Fruit fly (Drosophila melanogaster) whole organism, embryonic: ENCODE measurements around the gene CG14439.
A peak's percentile ranks its signal among the peaks of the same experiment; 100 is the strongest.

Experiments used
- B-H2 ChIP-seq: fragments of 200-800 bp; sonication (Bioruptor generic); optimal IDR thresholded peaks from 2 replicates; lab custom pipeline; 2018; ENCODE audit warnings: missing biosample characterization, mild to moderate bottlenecking, missing genetic modification characterization
- CG10267 ChIP-seq: fragments of 200-800 bp; sonication (Bioruptor generic); optimal IDR thresholded peaks from 2 replicates; lab custom pipeline; 2018; ENCODE audit warnings: missing biosample characterization, mild to moderate bottlenecking, missing genetic modification characterization, moderate library complexity
- CG10654 ChIP-seq: fragments of 200-800 bp; sonication (Bioruptor generic); optimal IDR thresholded peaks from 2 replicates; lab custom pipeline; 2016; ENCODE audit warnings: missing biosample characterization, missing genetic modification characterization
- CG11456 ChIP-seq: fragments of 200-800 bp; sonication (Bioruptor generic); IDR thresholded peaks from 3 replicates; pipeline ENCODE4 v1.3.6; 2022; ENCODE audit warnings: missing biosample characterization, missing genetic modification characterization
- CG12071 ChIP-seq: fragments of 200-800 bp; sonication (Bioruptor generic); optimal IDR thresholded peaks from 3 replicates; lab custom pipeline; 2018; ENCODE audit warnings: missing biosample characterization, mild to moderate bottlenecking, missing genetic modification characterization
- CG12219 ChIP-seq: fragments of 200-800 bp; sonication (Bioruptor generic); optimal IDR thresholded peaks from 3 replicates; lab custom pipeline; 2018; ENCODE audit warnings: missing biosample characterization, mild to moderate bottlenecking, missing genetic modification characterization
- CG1233 ChIP-seq: fragments of 200-800 bp; sonication (Bioruptor generic); optimal IDR thresholded peaks from 4 replicates; lab custom pipeline; 2018; ENCODE audit warnings: missing biosample characterization, mild to moderate bottlenecking, missing genetic modification characterization
- CG15269 ChIP-seq: fragments of 200-800 bp; sonication (Bioruptor generic); optimal IDR thresholded peaks from 2 replicates; lab custom pipeline; 2018; ENCODE audit warnings: missing biosample characterization, mild to moderate bottlenecking, missing genetic modification characterization, moderate library complexity
- CG17385 ChIP-seq: fragments of 200-800 bp; sonication (Bioruptor generic); optimal IDR thresholded peaks from 3 replicates; lab custom pipeline; 2018; ENCODE audit warnings: missing biosample characterization, mild to moderate bottlenecking, missing genetic modification characterization
- CG17612 ChIP-seq: fragments of 200-800 bp; sonication (Bioruptor generic); IDR thresholded peaks from 2 replicates; pipeline ENCODE4 v1.3.6; 2022; ENCODE audit warnings: missing biosample characterization, missing genetic modification characterization
- CG17802 ChIP-seq: fragments of 200-800 bp; sonication (Bioruptor generic); optimal IDR thresholded peaks from 2 replicates; lab custom pipeline; 2018; ENCODE audit warnings: missing biosample characterization, mild to moderate bottlenecking, missing genetic modification characterization, moderate library complexity
- CG1792 ChIP-seq: fragments of 200-800 bp; sonication (Bioruptor generic); optimal IDR thresholded peaks from 2 replicates; lab custom pipeline; 2016; ENCODE audit warnings: missing biosample characterization, missing genetic modification characterization
- CG2116 ChIP-seq: fragments of 200-800 bp; sonication (Bioruptor generic); optimal IDR thresholded peaks from 3 replicates; lab custom pipeline; 2018; ENCODE audit warnings: missing biosample characterization, mild to moderate bottlenecking, missing genetic modification characterization
- CG2678 ChIP-seq: fragments of 200-800 bp; sonication (Bioruptor generic); optimal IDR thresholded peaks from 3 replicates; lab custom pipeline; 2019; ENCODE audit warnings: missing biosample characterization, mild to moderate bottlenecking, missing genetic modification characterization, moderate library complexity
- CG32532 ChIP-seq: fragments of 200-800 bp; sonication (Bioruptor generic); IDR thresholded peaks from 2 replicates; pipeline ENCODE4 v1.3.6; 2022; ENCODE audit warnings: missing biosample characterization, missing genetic modification characterization
- CG33557 ChIP-seq: fragments of 200-800 bp; sonication (Bioruptor generic); optimal IDR thresholded peaks from 2 replicates; lab custom pipeline; 2019; ENCODE audit warnings: missing biosample characterization, mild to moderate bottlenecking, missing genetic modification characterization, moderate library complexity
- CG34224 ChIP-seq: fragments of 200-800 bp; sonication (Bioruptor generic); IDR thresholded peaks from 3 replicates; pipeline ENCODE4 v1.3.6; 2022; ENCODE audit warnings: missing biosample characterization, missing genetic modification characterization; ENCODE audit not compliant: partially characterized antibody
- CG34422 ChIP-seq: fragments of 200-800 bp; sonication (Bioruptor generic); IDR thresholded peaks from 3 replicates; pipeline ENCODE4 v1.3.6; 2022; ENCODE audit warnings: missing biosample characterization, missing genetic modification characterization
- CG4854 ChIP-seq: fragments of 200-800 bp; sonication (Bioruptor generic); optimal IDR thresholded peaks from 2 replicates; lab custom pipeline; 2016; ENCODE audit warnings: missing biosample characterization, missing genetic modification characterization, inconsistent platforms
- CG8290 ChIP-seq, 3 experiments: fragments of 200-800 bp; sonication (Bioruptor generic); optimal IDR thresholded peaks; 2 replicates each; lab custom pipeline; 2016 to 2019; ENCODE audit warnings: missing biosample characterization in 3 of 3, missing genetic modification characterization in 3 of 3, mild to moderate bottlenecking in 2 of 3, moderate library complexity in 1 of 3
- Fer2 ChIP-seq: fragments of 200-800 bp; sonication (Bioruptor generic); optimal IDR thresholded peaks from 2 replicates; lab custom pipeline; 2018; ENCODE audit warnings: missing biosample characterization, mild to moderate bottlenecking, missing genetic modification characterization, moderate library complexity
- H15 ChIP-seq: fragments of 200-800 bp; sonication (Bioruptor generic); IDR thresholded peaks from 3 replicates; pipeline ENCODE4 v1.3.6; 2022; ENCODE audit warnings: missing biosample characterization, missing genetic modification characterization
- Hsf ChIP-seq: fragments of 200-800 bp; sonication (Bioruptor generic); optimal IDR thresholded peaks from 3 replicates; lab custom pipeline; 2016; ENCODE audit warnings: missing biosample characterization, missing genetic modification characterization
- Kr ChIP-seq: fragments of 200-800 bp; sonication (Bioruptor generic); optimal IDR thresholded peaks from 2 replicates; lab custom pipeline; 2017; ENCODE audit warnings: missing biosample characterization, mild to moderate bottlenecking, missing genetic modification characterization
- NfI ChIP-seq: fragments of 200-800 bp; sonication (Bioruptor generic); optimal IDR thresholded peaks from 3 replicates; lab custom pipeline; 2018; ENCODE audit warnings: missing biosample characterization, mild to moderate bottlenecking, missing genetic modification characterization, moderate library complexity
- Poxn ChIP-seq: fragments of 200-800 bp; sonication (Bioruptor generic); IDR thresholded peaks from 2 replicates; pipeline ENCODE4 v1.3.6; 2022; ENCODE audit warnings: missing biosample characterization, missing genetic modification characterization
- Sox100B ChIP-seq: fragments of 200-800 bp; sonication (Bioruptor generic); optimal IDR thresholded peaks from 3 replicates; lab custom pipeline; 2018; ENCODE audit warnings: missing biosample characterization, mild to moderate bottlenecking, missing genetic modification characterization
- Sry-δ ChIP-seq: fragments of 200-800 bp; sonication (Bioruptor generic); optimal IDR thresholded peaks from 2 replicates; lab custom pipeline; 2016; ENCODE audit warnings: missing biosample characterization, missing genetic modification characterization
- Stat92E ChIP-seq, 3 experiments: fragments of >200 bp in 2 of 3; fragments of 200-800 bp in 1 of 3; sonication (Bioruptor generic) in 1 of 3; optimal IDR thresholded peaks; 2 replicates each; lab custom pipeline; 2017 to 2019; ENCODE audit warnings: missing biosample characterization in 3 of 3, missing genetic modification characterization in 3 of 3, mild to moderate bottlenecking in 1 of 3, moderate library complexity in 1 of 3
- ara ChIP-seq: fragments of 200-800 bp; sonication (Bioruptor generic); IDR thresholded peaks from 2 replicates; pipeline ENCODE4 v1.3.6; 2022; ENCODE audit warnings: missing biosample characterization, missing genetic modification characterization
- chinmo ChIP-seq: fragments of 200-800 bp; sonication (Bioruptor generic); IDR thresholded peaks from 4 replicates; pipeline ENCODE4 v1.3.6; 2022; ENCODE audit warnings: missing biosample characterization, missing genetic modification characterization; ENCODE audit not compliant: partially characterized antibody
- en ChIP-seq: fragments of 200-800 bp; sonication (Bioruptor generic); optimal IDR thresholded peaks from 2 replicates; lab custom pipeline; 2016; ENCODE audit warnings: missing biosample characterization, missing genetic modification characterization
- ewg ChIP-seq: fragments of 200-800 bp; sonication (Bioruptor generic); optimal IDR thresholded peaks from 3 replicates; lab custom pipeline; 2017; ENCODE audit warnings: mild to moderate bottlenecking, missing biosample characterization, missing genetic modification reagents, missing genetic modification characterization
- fd3F ChIP-seq: fragments of 200-800 bp; sonication (Bioruptor generic); optimal IDR thresholded peaks from 2 replicates; lab custom pipeline; 2018; ENCODE audit warnings: missing biosample characterization, mild to moderate bottlenecking, missing genetic modification characterization, moderate library complexity
- fd64A ChIP-seq: fragments of 200-800 bp; sonication (Bioruptor generic); optimal IDR thresholded peaks from 3 replicates; lab custom pipeline; 2018; ENCODE audit warnings: missing biosample characterization, mild to moderate bottlenecking, missing genetic modification characterization
- gfzf ChIP-seq: fragments of 200-800 bp; sonication (Bioruptor generic); optimal IDR thresholded peaks from 2 replicates; lab custom pipeline; 2016; ENCODE audit warnings: missing biosample characterization, mild to moderate bottlenecking, missing genetic modification characterization, moderate library complexity
- mirr ChIP-seq: fragments of 200-800 bp; sonication (Bioruptor generic); optimal IDR thresholded peaks from 3 replicates; lab custom pipeline; 2018; ENCODE audit warnings: missing biosample characterization, mild to moderate bottlenecking, missing genetic modification characterization
- nerfin-1 ChIP-seq: fragments of 200-800 bp; sonication (Bioruptor generic); optimal IDR thresholded peaks from 3 replicates; lab custom pipeline; 2019; ENCODE audit warnings: missing biosample characterization, mild to moderate bottlenecking, missing genetic modification characterization, moderate library complexity
- oc ChIP-seq: fragments of 200-800 bp; sonication (Bioruptor generic); optimal IDR thresholded peaks from 2 replicates; lab custom pipeline; 2018; ENCODE audit warnings: missing biosample characterization, mild to moderate bottlenecking, missing genetic modification characterization, moderate library complexity
- pb ChIP-seq: fragments of 200-800 bp; sonication (Bioruptor generic); optimal IDR thresholded peaks from 3 replicates; lab custom pipeline; 2016; ENCODE audit warnings: missing biosample characterization, missing genetic modification characterization
- sc ChIP-seq, 3 experiments: fragments of >200 bp in 2 of 3; fragments of 200-800 bp in 1 of 3; sonication (Bioruptor generic) in 1 of 3; optimal IDR thresholded peaks; 2 replicates in 2 of 3; 3 replicates in 1 of 3; lab custom pipeline; 2017; ENCODE audit warnings: mild to moderate bottlenecking in 1 of 3, missing biosample characterization in 1 of 3, missing genetic modification characterization in 1 of 3, missing genetic modification reagents in 1 of 3
- sens ChIP-seq: fragments of 200-800 bp; sonication (Bioruptor generic); peaks from one replicate; lab custom pipeline; 2016; ENCODE audit warnings: missing biosample characterization, missing genetic modification characterization
- so ChIP-seq: fragments of 200-800 bp; sonication (Bioruptor generic); IDR thresholded peaks from 3 replicates; pipeline ENCODE4 v1.3.6; 2022; ENCODE audit warnings: missing biosample characterization, missing genetic modification characterization
- tap ChIP-seq: fragments of 200-800 bp; optimal IDR thresholded peaks from 3 replicates; lab custom pipeline; 2019; ENCODE audit warnings: missing biosample characterization, mild to moderate bottlenecking, missing genetic modification characterization, moderate library complexity
- trem ChIP-seq: fragments of 200-800 bp; optimal IDR thresholded peaks from 3 replicates; lab custom pipeline; 2019; ENCODE audit warnings: missing biosample characterization, mild to moderate bottlenecking, missing genetic modification characterization, moderate library complexity
- zen2 ChIP-seq: fragments of 200-800 bp; sonication (Bioruptor generic); IDR thresholded peaks from 3 replicates; pipeline ENCODE4 v1.3.6; 2022; ENCODE audit warnings: missing biosample characterization, missing genetic modification characterization; ENCODE audit not compliant: partially characterized antibody

CG14439 gene

DNA sequence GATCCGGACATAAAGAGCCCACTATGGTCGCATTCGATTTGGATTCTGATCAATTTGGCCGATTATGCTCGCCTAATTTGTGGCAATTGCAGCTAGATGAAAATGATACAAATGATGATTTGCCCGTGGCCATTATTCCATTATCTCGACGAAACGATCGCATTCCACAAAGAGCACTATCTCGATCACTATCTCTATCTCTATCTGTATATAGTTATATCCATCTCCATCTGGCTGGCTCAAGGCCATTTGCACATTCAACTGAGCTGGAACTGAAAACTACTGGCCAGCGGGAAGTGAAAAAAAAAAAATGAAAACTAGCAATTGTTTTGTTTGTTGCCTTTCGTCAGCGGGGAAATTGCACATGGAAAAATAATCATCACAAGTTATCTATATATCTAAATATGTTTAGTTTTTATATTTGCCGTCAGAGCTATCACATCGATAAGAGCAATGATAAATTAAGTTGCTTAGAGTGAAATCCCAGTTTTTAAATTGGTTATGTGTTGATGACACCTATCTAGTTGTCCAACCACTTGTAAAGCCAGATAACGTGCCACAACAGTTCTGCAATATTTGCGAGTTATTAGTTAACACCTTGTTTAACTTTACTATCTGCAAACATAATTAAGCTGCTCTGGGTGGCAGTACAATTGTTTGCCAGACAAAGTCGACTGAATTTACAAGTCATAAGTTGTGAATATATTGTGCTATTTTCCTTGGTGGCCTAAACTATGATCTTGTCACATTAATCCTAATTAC lies 52.1 kb downstream of the CG14439 start (continued):
- TF ChIP-seq CG34224 = no peak
- TF ChIP-seq CG15269 (tag; lab: Kevin White, UChicago) = peak; percentile 21
- peak; percentile 25 for TF ChIP-seq CG2678 (tag; lab: Kevin White, UChicago)
- TF ChIP-seq mirr = peak; percentile 10
- no peak for TF ChIP-seq CG8290 (GFP tag; optimal IDR thresholded peaks at IDR 0.05; lab: Kevin White, UChicago)
- TF ChIP-seq CG8290 (tag; optimal IDR thresholded peaks at IDR 0.05; lab: Kevin White, UChicago) = peak in 1 of 2 experiments; percentile 49
- no peak for TF ChIP-seq NfI (GFP tag; lab: Kevin White, UChicago)
- TF ChIP-seq sens (GFP tag; lab: Kevin White, UChicago) = peak; percentile 54
- TF ChIP-seq CG12071 (GFP tag; lab: Kevin White, UChicago) = peak; percentile 25
- TF ChIP-seq CG1792 (GFP tag; lab: Kevin White, UChicago) = no peak
- no peak for TF ChIP-seq tap (tag; lab: Kevin White, UChicago)
- TF ChIP-seq zen2 = no peak
- TF ChIP-seq, all 482 proteins: peak for 13

DNA sequence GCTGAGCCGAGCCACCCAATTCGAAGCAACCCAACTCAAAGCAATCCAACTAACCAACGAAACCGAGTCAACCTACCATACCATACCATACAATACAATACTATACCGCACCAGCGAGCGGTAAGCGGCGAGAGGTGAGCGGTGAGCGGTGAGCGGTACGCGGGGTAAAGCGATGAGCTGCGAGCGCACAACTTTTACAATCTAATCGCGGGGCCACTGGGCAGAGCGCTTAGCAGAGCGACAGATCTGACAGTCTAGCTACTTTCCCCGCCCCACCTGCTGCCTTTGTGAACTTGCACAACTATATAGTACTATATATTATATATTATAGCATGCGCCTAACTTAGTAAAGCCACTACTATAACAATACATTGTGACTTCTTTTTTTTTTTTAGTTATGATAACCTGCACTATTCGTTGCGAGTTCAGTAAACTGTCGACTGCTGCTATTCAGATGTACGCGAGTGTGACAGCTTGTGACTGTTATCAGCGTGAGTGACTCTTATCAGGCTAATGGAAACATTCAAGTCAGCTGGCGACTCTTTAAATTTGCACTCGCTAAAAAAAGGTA lies 53.5 kb downstream of the CG14439 start:
- TF ChIP-seq gfzf (GFP tag; lab: Kevin White, UChicago) (no peak), CG17802 (tag; lab: Kevin White, UChicago) (no peak), fd3F (GFP tag; lab: Kevin White, UChicago) (no peak), trem (tag; lab: Kevin White, UChicago) (no peak), CG1233 (GFP tag; lab: Kevin White, UChicago) (no peak), nerfin-1 (tag; lab: Kevin White, UChicago) (no peak), Kr (GFP tag; lab: Kevin White, UChicago) (no peak), H15 (GFP tag; lab: Robert Waterston, UW) (0 out of 3 replicates have a peak, but pooled peaks have one; percentile 28), Fer2 (tag; lab: Kevin White, UChicago) (no peak), chinmo (GFP tag; lab: Robert Waterston, UW) (peak; percentile 82; the same call in 3 of the 4 replicates), Stat92E (GFP tag; optimal IDR thresholded peaks at IDR 0.05; lab: Kevin White, UChicago) (no peak), Hsf (GFP tag; lab: Kevin White, UChicago) (no peak), CG17385 (GFP tag; lab: Kevin White, UChicago) (no peak), CG12219 (GFP tag; lab: Kevin White, UChicago) (peak; percentile 11), B-H2 (GFP tag; lab: Kevin White, UChicago) (peak; percentile 20), sc (optimal IDR thresholded peaks at IDR 0.05; lab: Kevin White, UChicago) (no peak), sc (GFP tag; optimal IDR thresholded peaks at IDR 0.05; lab: Kevin White, UChicago) (no peak), en (GFP tag; lab: Kevin White, UChicago) (no peak), ara (GFP tag; lab: Robert Waterston, UW) (no peak), Sox100B (GFP tag; lab: Kevin White, UChicago) (peak; percentile 22), ewg (GFP tag; lab: Kevin White, UChicago) (no peak), oc (tag; lab: Kevin White, UChicago) (peak; percentile 54), Sry-δ (GFP tag; lab: Kevin White, UChicago) (no peak), CG10267 (tag; lab: Kevin White, UChicago) (peak; percentile 20), CG10654 (GFP tag; lab: Kevin White, UChicago) (no peak), pb (GFP tag; lab: Kevin White, UChicago) (no peak), fd64A (no peak), Poxn (GFP tag; lab: Robert Waterston, UW) (no peak), CG33557 (GFP tag; lab: Kevin White, UChicago) (no peak), CG32532 (peak; percentile 43; the same call in 1 of the 2 replicates), CG34422 (GFP tag; lab: Robert Waterston, UW) (0 out of 3 replicates have a peak, but pooled peaks have one; percentile 56), CG4854 (GFP tag; lab: Kevin White, UChicago) (no peak), CG17612 (no peak), so (no peak), CG2116 (GFP tag; lab: Kevin White, UChicago) (no peak), CG11456 (GFP tag; lab: Robert Waterston, UW) (no peak)
